Worm (Caenorhabditis elegans) whole organism, L4 larva: ENCODE results near the gene sre-3.

Source experiments
- F44E2.7 ChIP-seq: fragments of 200-800 bp; sonication (Bioruptor generic); IDR thresholded peaks from 2 replicates; pipeline ENCODE4 v2.1.2; 2022; ENCODE audit warnings: missing genetic modification characterization, missing compliant biosample characterization
- T20F7.1 ChIP-seq: fragments of 200-800 bp; sonication (Bioruptor generic); optimal IDR thresholded peaks from 2 replicates; lab custom pipeline; 2018; ENCODE audit warnings: mild to moderate bottlenecking, missing genetic modification characterization, missing compliant biosample characterization
- Y75B8A.6 ChIP-seq: fragments of 200-800 bp; sonication (Bioruptor generic); IDR thresholded peaks from 2 replicates; pipeline ENCODE4 v1.3.6; 2022; ENCODE audit warnings: missing genetic modification reagents, missing genetic modification characterization, missing compliant biosample characterization
- ZK337.2 ChIP-seq: fragments of 200-800 bp; sonication (Bioruptor generic); IDR thresholded peaks from 2 replicates; pipeline ENCODE4 v1.3.6; 2022; ENCODE audit warnings: missing genetic modification reagents, missing genetic modification characterization, missing compliant biosample characterization
- ZK546.5 ChIP-seq, 2 experiments: sonication (generic microtip); optimal IDR thresholded peaks; 2 replicates each; lab custom pipeline; 2017; ENCODE audit warnings: missing biosample characterization in 2 of 2, missing genetic modification characterization in 2 of 2
- aly-2 ChIP-seq: sonication (generic microtip); optimal IDR thresholded peaks from 2 replicates; lab custom pipeline; 2018; ENCODE audit warnings: missing biosample characterization, missing genetic modification characterization
- ceh-20 ChIP-seq: fragments of 200-800 bp; sonication (Bioruptor generic); IDR thresholded peaks from 2 replicates; pipeline ENCODE4 v1.3.6; 2022; ENCODE audit warnings: missing genetic modification reagents, missing genetic modification characterization, missing compliant biosample characterization
- ceh-28 ChIP-seq: fragments of 150-350 bp; optimal IDR thresholded peaks from 2 replicates; lab custom pipeline; 2014; ENCODE audit warnings: missing biosample characterization, missing genetic modification reagents, missing genetic modification characterization
- ceh-62 ChIP-seq: sonication (generic microtip); optimal IDR thresholded peaks from 2 replicates; lab custom pipeline; 2017; ENCODE audit warnings: missing biosample characterization, missing genetic modification characterization
- ces-1 ChIP-seq: fragments of 150-350 bp; sonication (generic microtip); optimal IDR thresholded peaks from 4 replicates; lab custom pipeline; 2014; ENCODE audit warnings: missing biosample characterization, missing genetic modification reagents, missing genetic modification characterization
- daf-16 ChIP-seq, 3 experiments: sonication (generic microtip); optimal IDR thresholded peaks; 2 replicates each; lab custom pipeline; 2016 to 2017; ENCODE audit warnings: missing genetic modification characterization in 3 of 3, missing genetic modification reagents in 3 of 3, mild to moderate bottlenecking in 2 of 3, missing compliant biosample characterization in 2 of 3, missing biosample characterization in 1 of 3, moderate library complexity in 1 of 3
- dmd-6 ChIP-seq: fragments of 200-800 bp; sonication (Bioruptor generic); IDR thresholded peaks from 2 replicates; pipeline ENCODE4 v1.3.6; 2022; ENCODE audit warnings: missing genetic modification reagents, missing genetic modification characterization, missing compliant biosample characterization
- dmd-9 ChIP-seq: fragments of 200-800 bp; sonication (Bioruptor generic); IDR thresholded peaks from 2 replicates; pipeline ENCODE4 v1.3.6; 2022; ENCODE audit warnings: missing genetic modification reagents, missing genetic modification characterization, missing compliant biosample characterization
- duxl-1 ChIP-seq: sonication (generic microtip); optimal IDR thresholded peaks from 2 replicates; lab custom pipeline; 2016; ENCODE audit warnings: mild to moderate bottlenecking, missing genetic modification characterization, moderate library complexity, missing compliant biosample characterization; ENCODE audit not compliant: poor library complexity
- dve-1 ChIP-seq: sonication (generic microtip); optimal IDR thresholded peaks from 2 replicates; lab custom pipeline; 2017; ENCODE audit warnings: antibody characterized with exemption, mild to moderate bottlenecking, missing genetic modification characterization, missing compliant biosample characterization; ENCODE audit not compliant: insufficient read depth
- egl-27 ChIP-seq: sonication (generic microtip); optimal IDR thresholded peaks from 3 replicates; lab custom pipeline; 2017; ENCODE audit warnings: missing biosample characterization, missing genetic modification reagents, missing genetic modification characterization
- hif-1 ChIP-seq, 2 experiments: sonication (generic microtip); optimal IDR thresholded peaks; 2 replicates each; lab custom pipeline; 2016 to 2017; ENCODE audit warnings: missing compliant biosample characterization in 2 of 2, missing genetic modification characterization in 2 of 2, missing genetic modification reagents in 2 of 2, missing genotype in 2 of 2, mild to moderate bottlenecking in 1 of 2
- hlh-11 ChIP-seq: fragments of 200-800 bp; sonication (Bioruptor generic); optimal IDR thresholded peaks from 2 replicates; lab custom pipeline; 2018; ENCODE audit warnings: mild to moderate bottlenecking, missing genetic modification characterization, missing compliant biosample characterization
- hlh-30 ChIP-seq: sonication (generic microtip); optimal IDR thresholded peaks from 2 replicates; lab custom pipeline; 2017; ENCODE audit warnings: antibody characterized with exemption, mild to moderate bottlenecking, missing genetic modification characterization, missing compliant biosample characterization; ENCODE audit not compliant: insufficient read depth
- jun-1 ChIP-seq: fragments of 150-350 bp; optimal IDR thresholded peaks from 2 replicates; lab custom pipeline; 2014; ENCODE audit warnings: missing biosample characterization, missing genetic modification reagents, missing genetic modification characterization
- lim-7 ChIP-seq: fragments of 200-800 bp; sonication (Bioruptor generic); IDR thresholded peaks from 2 replicates; pipeline ENCODE4 v1.3.6; 2022; ENCODE audit warnings: missing genetic modification characterization, missing compliant biosample characterization
- lin-1 ChIP-seq: fragments of 200-800 bp; sonication (Bioruptor generic); IDR thresholded peaks from 2 replicates; pipeline ENCODE4 v1.3.6; 2022; ENCODE audit warnings: missing genetic modification reagents, missing genetic modification characterization, missing compliant biosample characterization
- lin-29 ChIP-seq: fragments of 200-800 bp; sonication (Bioruptor generic); IDR thresholded peaks from 2 replicates; pipeline ENCODE4 v1.3.6; 2022; ENCODE audit warnings: missing genetic modification reagents, missing genetic modification characterization, missing compliant biosample characterization
- lir-3 ChIP-seq: sonication (generic microtip); optimal IDR thresholded peaks from 2 replicates; lab custom pipeline; 2016; ENCODE audit warnings: mild to moderate bottlenecking, missing genetic modification characterization, missing compliant biosample characterization
- lsy-2 ChIP-seq, 2 experiments: fragments of 150-350 bp in 1 of 2; sonication (generic microtip) in 1 of 2; optimal IDR thresholded peaks; 2 replicates each; lab custom pipeline; 2014 to 2017; ENCODE audit warnings: missing biosample characterization in 2 of 2, missing genetic modification characterization in 2 of 2
- madf-9 ChIP-seq: fragments of 200-800 bp; sonication (Bioruptor generic); conservative IDR thresholded peaks from 2 replicates; pipeline ENCODE4 v1.3.6; 2022; ENCODE audit warnings: missing genetic modification reagents, missing genetic modification characterization, missing compliant biosample characterization
- mdt-29 ChIP-seq: fragments of 200-800 bp; sonication (Bioruptor generic); IDR thresholded peaks from 2 replicates; pipeline ENCODE4 v1.3.6; 2022; ENCODE audit warnings: missing genetic modification reagents, missing genetic modification characterization, missing compliant biosample characterization
- mes-2 ChIP-seq: sonication (generic microtip); optimal IDR thresholded peaks from 2 replicates; lab custom pipeline; 2016; ENCODE audit warnings: missing genotype, mild to moderate bottlenecking, missing genetic modification characterization, missing compliant biosample characterization; ENCODE audit not compliant: poor library complexity, severe bottlenecking
- mxl-3 ChIP-seq: fragments of 200-800 bp; sonication (Bioruptor generic); optimal IDR thresholded peaks from 2 replicates; lab custom pipeline; 2018; ENCODE audit warnings: mild to moderate bottlenecking, missing genetic modification characterization, missing compliant biosample characterization
- nhr-11 ChIP-seq: fragments of 150-350 bp; optimal IDR thresholded peaks from 2 replicates; lab custom pipeline; 2014; ENCODE audit warnings: missing biosample characterization, missing genetic modification characterization
- nhr-237 ChIP-seq: sonication (generic microtip); optimal IDR thresholded peaks from 2 replicates; lab custom pipeline; 2017; ENCODE audit warnings: missing biosample characterization, missing genetic modification characterization
- nhr-28 ChIP-seq: fragments of 150-350 bp; optimal IDR thresholded peaks from 2 replicates; lab custom pipeline; 2014; ENCODE audit warnings: missing biosample characterization, missing genetic modification characterization
- nhr-48 ChIP-seq: sonication (generic microtip); optimal IDR thresholded peaks from 2 replicates; lab custom pipeline; 2016; ENCODE audit warnings: mild to moderate bottlenecking, missing genetic modification characterization, missing compliant biosample characterization
- nhr-77 ChIP-seq: fragments of 150-350 bp; optimal IDR thresholded peaks from 2 replicates; lab custom pipeline; 2014; ENCODE audit warnings: missing biosample characterization, missing genetic modification characterization
- pha-4 ChIP-seq, 2 experiments: fragments of 150-350 bp in 1 of 2; fragments of 200-800 bp in 1 of 2; sonication (Bioruptor generic) in 1 of 2; IDR thresholded peaks in 1 of 2; optimal IDR thresholded peaks in 1 of 2; 2 replicates each; pipeline versions ENCODE4 v1.3.6 to Lab custom; 2014 to 2022; ENCODE audit warnings: missing genetic modification characterization in 2 of 2, missing genetic modification reagents in 2 of 2, missing biosample characterization in 1 of 2, missing compliant biosample characterization in 1 of 2
- snpc-1.2 ChIP-seq: fragments of 200-800 bp; sonication (Bioruptor generic); IDR thresholded peaks from 2 replicates; pipeline ENCODE4 v1.3.6; 2022; ENCODE audit warnings: missing genetic modification reagents, missing genetic modification characterization, missing compliant biosample characterization
- spr-3 ChIP-seq: fragments of 200-800 bp; sonication (Bioruptor generic); optimal IDR thresholded peaks from 2 replicates; lab custom pipeline; 2018; ENCODE audit warnings: mild to moderate bottlenecking, missing genetic modification characterization, missing compliant biosample characterization
- zag-1 ChIP-seq: fragments of 150-350 bp; optimal IDR thresholded peaks from 2 replicates; lab custom pipeline; 2014; ENCODE audit warnings: missing biosample characterization, missing genetic modification characterization
- ztf-11 ChIP-seq: fragments of 150-350 bp; optimal IDR thresholded peaks from 2 replicates; lab custom pipeline; 2014; ENCODE audit warnings: missing biosample characterization, missing genetic modification characterization

The sre-3 gene

ce11 chrII:7374980-7375379 is 10.6 kb upstream of the sre-3 start, which contains the start of gene F43E2.1:
F43E2.1 (plus strand) TSS chrII:7375280.
- TF ChIP-seq pha-4 (GFP tag; IDR thresholded peaks at IDR 0.05; lab: Robert Waterston, UW), result no peak
- TF ChIP-seq pha-4 (tag; optimal IDR thresholded peaks at IDR 0.05; lab: Kevin White, UChicago), result no peak
- no peak for TF ChIP-seq hlh-30 (tag; lab: Kevin White, UChicago)
- no peak for TF ChIP-seq dve-1
- no peak for TF ChIP-seq ceh-28 (tag; lab: Kevin White, UChicago)
- no peak for TF ChIP-seq lir-3 (tag; lab: Kevin White, UChicago)
- no peak for TF ChIP-seq madf-9 (GFP tag; lab: Robert Waterston, UW)
- TF ChIP-seq duxl-1 (tag; lab: Kevin White, UChicago), result no peak
- TF ChIP-seq Y75B8A.6 (GFP tag; lab: Robert Waterston, UW), result no peak
- TF ChIP-seq lsy-2 (tag; optimal IDR thresholded peaks at IDR 0.05; lab: Kevin White, UChicago), result no peak
- TF ChIP-seq ZK546.5 (tag; optimal IDR thresholded peaks at IDR 0.05; lab: Kevin White, UChicago), result no peak
- TF ChIP-seq nhr-237 (tag; lab: Kevin White, UChicago), result no peak
- TF ChIP-seq zag-1 (tag; lab: Kevin White, UChicago), result no peak
- no peak for TF ChIP-seq spr-3
- TF ChIP-seq nhr-11 (tag; lab: Kevin White, UChicago), result no peak

- TF ChIP-seq ceh-62 (tag; lab: Kevin White, UChicago) (no peak), mes-2 (tag; lab: Kevin White, UChicago) (no peak), ztf-11 (no peak), lin-29 (GFP tag; lab: Robert Waterston, UW) (no peak)
- TF ChIP-seq, all 104 proteins: peak for 0
These were observed 6.5 kb upstream of the sre-3 start, which contains the start of gene C07D10.6 for ce11 chrII:7379021-7379420. C07D10.6 (plus strand) TSS chrII:7379321.

- TF ChIP-seq dmd-9 (GFP tag; lab: Robert Waterston, UW) (no peak), nhr-48 (no peak), snpc-1.2 (GFP tag; lab: Robert Waterston, UW) (no peak), mdt-29 (GFP tag; lab: Robert Waterston, UW) (no peak), ces-1 (GFP tag; lab: Kevin White, UChicago) (no peak), hif-1 (tag; optimal IDR thresholded peaks at IDR 0.05; lab: Kevin White, UChicago) (no peak), lin-1 (GFP tag; lab: Robert Waterston, UW) (no peak), mxl-3 (GFP tag; lab: Kevin White, UChicago) (no peak), aly-2 (tag; lab: Kevin White, UChicago) (no peak), ZK337.2 (GFP tag; lab: Robert Waterston, UW) (no peak), nhr-237 (tag; lab: Kevin White, UChicago) (no peak), Y75B8A.6 (GFP tag; lab: Robert Waterston, UW) (no peak), ztf-11 (no peak), lim-7 (GFP tag; lab: Robert Waterston, UW) (no peak), ceh-62 (tag; lab: Kevin White, UChicago) (no peak), F44E2.7 (GFP tag; lab: Robert Waterston, UW) (no peak), jun-1 (tag; lab: Kevin White, UChicago) (no peak)
These were observed 4.4 kb upstream of the sre-3 start, which contains the start of gene C07D10.5 for ce11 chrII:7381142-7381611. C07D10.5 (plus strand) TSS chrII:7381561.

ce11 chrII:7381947-7382346 is 3.6 kb upstream of the sre-3 start:
- TF ChIP-seq T20F7.1 (GFP tag; lab: Kevin White, UChicago), result peak; percentile 26
- TF ChIP-seq F44E2.7 (GFP tag; lab: Robert Waterston, UW), result no peak
- TF ChIP-seq ceh-20 (GFP tag; lab: Robert Waterston, UW), result no peak
- peak; percentile 15 for TF ChIP-seq nhr-28 (tag; lab: Kevin White, UChicago)
- TF ChIP-seq hlh-30 (tag; lab: Kevin White, UChicago), result peak; percentile 11
- TF ChIP-seq hlh-11 (tag; lab: Kevin White, UChicago), result peak; percentile 58
- no peak for TF ChIP-seq daf-16 (GFP tag; optimal IDR thresholded peaks at IDR 0.05; lab: Kevin White, UChicago)
- peak; percentile 91 for TF ChIP-seq daf-16 (tag; optimal IDR thresholded peaks at IDR 0.05; lab: Kevin White, UChicago)
- TF ChIP-seq egl-27 (tag; lab: Kevin White, UChicago), result no peak
- no peak for TF ChIP-seq nhr-77 (tag; lab: Kevin White, UChicago)
- peak; percentile 71 for TF ChIP-seq dve-1
- TF ChIP-seq dmd-6 (GFP tag; lab: Robert Waterston, UW), result peak; percentile 77
